Fruit fly (Drosophila melanogaster): ENCODE results near the gene CG3097.

Gene CG3097

DNA sequence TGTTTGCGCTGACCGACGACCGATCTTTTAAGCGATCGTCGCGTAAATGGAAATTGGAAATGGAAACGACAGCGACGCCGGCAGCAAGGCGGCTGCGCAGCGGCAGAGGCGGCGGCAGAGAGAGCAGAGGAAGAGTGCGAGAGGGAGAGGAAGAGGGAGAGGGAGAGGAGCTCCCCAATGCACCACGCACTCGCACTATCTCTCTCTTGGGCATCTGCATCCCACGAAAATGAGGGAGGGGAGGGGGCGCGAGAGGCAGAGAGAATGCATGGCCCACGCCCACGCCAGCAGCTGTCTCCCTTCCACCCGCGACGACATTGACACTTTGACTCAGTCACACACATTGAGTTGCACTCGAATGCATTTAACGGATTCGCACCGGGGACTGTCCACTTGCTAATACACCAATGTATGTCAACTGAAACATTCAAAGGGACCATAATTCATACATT lies at the start of gene CG3097:
CG3097 (minus strand) TSS at position 51 of the 452 bp plus-strand sequence.
- TF ChIP-seq ttk (optimal IDR thresholded peaks at IDR 0.05) (no peak), insv (optimal IDR thresholded peaks at IDR 0.05) (no peak), Sin3A (optimal IDR thresholded peaks at IDR 0.05) (no peak), Myc (optimal IDR thresholded peaks at IDR 0.05) (no peak), psq (optimal IDR thresholded peaks at IDR 0.05) (no peak), h (optimal IDR thresholded peaks at IDR 0.05) (no peak)

DNA sequence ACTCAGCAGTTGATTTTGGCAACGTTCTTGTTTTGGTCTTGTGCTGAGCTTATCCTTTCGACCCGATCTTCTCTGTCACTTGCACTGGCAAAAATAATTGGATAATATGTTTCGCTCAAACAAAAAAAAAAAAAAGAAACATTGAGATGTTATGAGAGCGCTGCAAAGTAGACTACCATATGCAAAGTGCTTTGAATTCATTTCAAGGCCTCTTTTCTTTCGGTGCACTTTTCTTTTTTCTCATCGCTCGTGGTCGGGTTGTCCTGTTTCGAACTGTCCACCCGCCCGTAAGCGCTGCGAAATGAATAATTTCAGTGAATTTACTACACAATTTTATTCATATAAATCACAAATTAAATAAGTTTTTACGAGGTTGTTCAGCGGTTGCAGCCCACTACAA lies 49.4 kb upstream of the CG3097 start:
- TF ChIP-seq Sin3A (optimal IDR thresholded peaks at IDR 0.05) (no peak), Myc (optimal IDR thresholded peaks at IDR 0.05) (no peak), insv (optimal IDR thresholded peaks at IDR 0.05) (no peak), psq (optimal IDR thresholded peaks at IDR 0.05) (no peak), ttk (optimal IDR thresholded peaks at IDR 0.05) (no peak), h (optimal IDR thresholded peaks at IDR 0.05) (no peak)

DNA sequence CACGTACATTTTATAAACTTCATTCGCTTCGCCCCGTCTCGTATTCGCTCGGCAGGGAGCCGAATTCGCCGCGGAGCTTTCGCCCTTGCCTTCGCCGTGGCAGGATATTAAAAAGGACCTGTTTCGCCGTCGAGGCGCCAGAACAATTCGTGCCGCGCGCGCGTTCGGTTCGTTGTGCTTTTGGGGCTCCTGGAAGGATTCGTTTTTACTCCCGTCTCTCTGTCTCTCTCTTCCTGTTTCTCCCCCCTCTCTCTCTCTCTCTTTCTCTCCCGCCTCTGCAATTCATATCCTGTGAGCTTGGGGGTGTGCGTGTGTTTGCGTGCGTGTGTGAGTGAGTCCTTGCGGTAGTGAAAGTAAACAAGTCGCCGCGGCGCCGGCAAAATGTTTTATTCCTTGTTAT lies 47.8 kb upstream of the CG3097 start, which contains the start of gene CG15765:
CG15765 (plus strand) TSS at position 132 of the 400 bp plus-strand sequence.
- TF ChIP-seq h (optimal IDR thresholded peaks at IDR 0.05), result no peak
- no peak for TF ChIP-seq insv (optimal IDR thresholded peaks at IDR 0.05)
- TF ChIP-seq psq (optimal IDR thresholded peaks at IDR 0.05), result no peak
- no peak for TF ChIP-seq Sin3A (optimal IDR thresholded peaks at IDR 0.05)
- no peak for TF ChIP-seq Myc (optimal IDR thresholded peaks at IDR 0.05)
- TF ChIP-seq ttk (optimal IDR thresholded peaks at IDR 0.05), result no peak

DNA sequence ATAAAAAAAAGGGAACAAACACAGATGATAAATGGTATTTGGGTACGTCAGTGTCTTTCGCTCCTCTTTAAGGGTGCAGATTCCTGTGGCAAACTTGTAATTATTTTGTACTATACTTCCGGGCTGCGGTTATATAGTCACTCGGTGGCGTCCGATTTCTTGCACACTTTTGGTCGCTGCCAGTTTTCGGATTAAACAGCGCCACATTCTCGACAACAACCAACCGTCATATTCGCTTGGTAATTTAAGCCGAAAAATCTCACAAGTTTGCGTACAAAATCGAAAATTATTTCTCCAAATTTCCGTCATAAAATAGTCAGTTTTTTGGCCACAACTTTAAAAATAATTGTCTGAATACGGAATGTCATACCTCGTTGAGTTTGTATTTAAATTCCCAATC lies 46.6 kb upstream of the CG3097 start:
- TF ChIP-seq psq (optimal IDR thresholded peaks at IDR 0.05) (no peak), h (optimal IDR thresholded peaks at IDR 0.05) (no peak), Myc (optimal IDR thresholded peaks at IDR 0.05) (no peak), insv (optimal IDR thresholded peaks at IDR 0.05) (no peak)

DNA sequence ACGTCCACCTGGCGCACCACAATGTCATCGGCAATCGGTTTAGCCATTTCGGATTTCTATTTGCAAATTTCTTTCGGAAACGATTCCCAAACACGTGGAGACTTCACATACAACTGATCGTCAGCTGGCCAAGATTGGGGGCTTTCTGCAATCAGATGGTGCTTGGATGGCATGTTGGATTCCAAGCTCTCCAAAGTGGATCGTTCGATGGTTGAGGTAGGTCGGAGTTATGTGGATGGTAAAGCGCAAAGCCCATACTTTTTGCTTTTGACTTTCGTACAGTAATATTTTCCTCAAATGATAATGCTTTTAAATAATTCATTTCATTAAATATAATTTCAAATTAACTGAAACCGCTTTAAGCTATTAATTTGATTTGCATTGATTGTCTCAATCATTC lies 45.1 kb upstream of the CG3097 start, which contains the start of gene AgmNAT:
AgmNAT (minus strand) TSS at position 101 of the 400 bp plus-strand sequence.
- TF ChIP-seq Myc (optimal IDR thresholded peaks at IDR 0.05) (no peak), psq (optimal IDR thresholded peaks at IDR 0.05) (no peak), h (optimal IDR thresholded peaks at IDR 0.05) (no peak), insv (optimal IDR thresholded peaks at IDR 0.05) (no peak), Sin3A (optimal IDR thresholded peaks at IDR 0.05) (no peak), ttk (optimal IDR thresholded peaks at IDR 0.05) (no peak)

DNA sequence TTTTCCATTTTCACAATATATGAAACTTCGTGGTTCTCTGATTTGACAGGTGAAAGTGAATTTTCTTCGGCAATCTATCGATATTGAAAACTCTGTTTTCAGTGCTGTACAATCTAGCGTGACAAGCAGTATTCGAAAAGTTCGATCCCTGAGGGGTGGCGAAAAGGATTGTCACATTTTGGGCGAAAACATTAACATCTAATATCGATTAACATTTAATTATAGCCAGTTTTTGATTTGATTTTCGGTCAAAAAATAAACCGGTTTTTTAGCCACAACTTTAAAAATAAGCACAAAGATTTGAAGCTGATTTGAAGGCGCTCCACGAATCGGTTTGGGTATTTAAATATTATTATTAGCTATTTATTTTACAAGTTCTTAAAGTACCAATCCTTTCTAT lies 42.3 kb upstream of the CG3097 start, which contains the start of gene CG44329:
CG44329 (minus strand) TSS at position 101 of the 400 bp plus-strand sequence.
- TF ChIP-seq psq (optimal IDR thresholded peaks at IDR 0.05) (no peak), insv (optimal IDR thresholded peaks at IDR 0.05) (no peak), h (optimal IDR thresholded peaks at IDR 0.05) (no peak)

DNA sequence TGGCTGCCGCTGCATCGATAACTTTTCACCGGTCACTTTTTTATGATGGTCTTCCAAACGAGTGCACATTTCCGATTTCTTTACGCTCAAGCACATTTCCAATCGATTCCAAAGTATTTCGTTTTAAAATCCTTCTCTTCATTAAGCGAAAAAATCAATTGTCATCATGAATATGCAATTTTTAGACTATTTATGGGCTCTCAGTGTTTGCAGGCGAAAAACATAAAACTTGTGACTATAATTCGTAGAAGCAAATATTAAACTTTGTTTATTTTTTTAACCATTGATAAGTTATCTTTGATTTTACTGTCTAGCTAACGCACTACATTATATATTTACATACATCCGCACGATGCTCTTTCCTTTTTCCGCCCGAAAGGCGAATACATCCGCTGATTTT lies 38.1 kb upstream of the CG3097 start, which contains the start of gene Prosbeta2R1:
Prosbeta2R1 (plus strand) TSS at position 301 of the 400 bp plus-strand sequence.
- no peak for TF ChIP-seq ttk (optimal IDR thresholded peaks at IDR 0.05)

DNA sequence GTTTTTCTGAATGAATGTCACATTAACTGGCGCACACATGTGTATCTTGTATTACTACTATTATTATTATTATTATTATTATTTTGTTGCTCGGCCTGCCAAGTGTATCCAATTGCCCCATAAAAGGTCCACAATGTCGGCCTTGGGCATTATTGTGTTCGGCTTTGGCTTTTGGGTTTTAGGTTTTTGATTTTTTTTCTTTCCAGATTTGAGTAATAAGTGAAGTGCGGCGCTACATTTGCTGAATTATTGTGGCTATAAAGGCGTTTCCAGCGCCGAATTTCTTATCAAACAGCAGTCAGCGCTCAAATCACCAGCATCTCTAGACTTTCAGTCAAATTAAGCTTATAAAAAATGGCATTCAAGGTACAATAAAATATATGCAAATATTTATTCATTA lies 33.8 kb upstream of the CG3097 start, which contains the start of gene Cpr5C:
Cpr5C (plus strand) TSS at position 301 of the 400 bp plus-strand sequence.
- TF ChIP-seq psq (optimal IDR thresholded peaks at IDR 0.05) (no peak), insv (optimal IDR thresholded peaks at IDR 0.05) (no peak)

DNA sequence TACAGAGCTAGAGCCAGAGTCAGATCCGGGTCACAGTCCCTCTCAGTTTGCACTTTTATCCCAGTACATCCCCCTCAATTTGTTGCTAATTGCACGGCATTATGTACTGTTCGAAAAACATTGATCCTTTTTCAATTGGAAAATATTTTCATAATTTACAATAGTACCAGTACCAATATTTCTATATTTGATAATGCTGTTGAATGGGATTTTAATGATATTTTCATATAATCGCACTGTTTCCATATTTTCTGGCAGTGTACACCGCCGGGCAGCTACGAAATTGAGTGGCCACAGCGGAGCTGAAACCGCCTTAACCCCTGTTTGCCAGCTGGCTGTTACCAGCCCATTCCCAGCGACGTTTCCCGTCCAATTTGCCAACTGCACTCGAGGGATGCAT lies 30.1 kb upstream of the CG3097 start:
- TF ChIP-seq h (optimal IDR thresholded peaks at IDR 0.05) (no peak), Myc (optimal IDR thresholded peaks at IDR 0.05) (no peak), psq (optimal IDR thresholded peaks at IDR 0.05) (no peak), Sin3A (optimal IDR thresholded peaks at IDR 0.05) (no peak), ttk (optimal IDR thresholded peaks at IDR 0.05) (no peak), insv (optimal IDR thresholded peaks at IDR 0.05) (no peak)

DNA sequence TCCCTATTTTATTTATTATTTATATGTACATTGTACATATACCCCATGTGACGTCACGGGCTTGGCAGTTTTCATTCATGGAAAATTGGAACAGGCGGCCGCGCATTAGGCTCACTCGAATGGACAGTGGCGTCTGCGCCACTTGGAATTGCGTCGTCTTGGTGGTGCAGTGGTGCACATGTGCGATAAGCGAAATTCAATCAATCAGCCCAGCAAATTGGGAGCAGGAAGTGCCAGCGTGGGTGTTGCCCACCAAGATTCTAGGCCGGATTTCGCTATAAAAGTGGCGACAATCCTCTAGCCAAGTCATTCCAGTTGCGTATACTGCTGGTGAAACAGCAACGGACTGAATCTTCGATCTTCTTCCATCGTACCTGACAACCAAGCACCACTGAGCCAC lies 21.3 kb upstream of the CG3097 start, which contains the start of gene CG12239:
CG12239 (plus strand) TSS at position 301 of the 400 bp plus-strand sequence.
- no peak for TF ChIP-seq h (optimal IDR thresholded peaks at IDR 0.05)
- no peak for TF ChIP-seq Myc (optimal IDR thresholded peaks at IDR 0.05)
- no peak for TF ChIP-seq ttk (optimal IDR thresholded peaks at IDR 0.05)
- TF ChIP-seq insv (optimal IDR thresholded peaks at IDR 0.05), result no peak
- no peak for TF ChIP-seq Sin3A (optimal IDR thresholded peaks at IDR 0.05)
- no peak for TF ChIP-seq psq (optimal IDR thresholded peaks at IDR 0.05)

DNA sequence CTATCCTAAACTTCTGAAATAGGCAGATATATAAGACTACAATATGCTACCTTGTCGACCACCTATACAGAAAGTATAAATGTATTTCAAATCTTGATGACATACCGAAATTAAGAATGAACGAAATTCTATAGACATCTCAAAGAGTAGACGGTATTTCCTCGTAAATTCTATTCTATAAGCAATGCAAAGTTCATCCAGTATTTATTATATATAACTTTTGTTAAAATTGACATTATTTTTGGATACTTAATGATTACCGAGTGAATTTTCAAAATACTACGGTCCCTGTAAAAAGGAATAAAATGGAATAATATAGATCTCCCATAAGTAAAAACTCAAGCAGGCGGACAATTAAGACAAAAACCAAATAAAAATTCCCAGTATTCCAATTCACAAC lies 18.6 kb upstream of the CG3097 start, which contains the start of gene CG15767:
CG15767 (plus strand) TSS at position 301 of the 400 bp plus-strand sequence.
- TF ChIP-seq ttk (optimal IDR thresholded peaks at IDR 0.05), result no peak
- no peak for TF ChIP-seq Myc (optimal IDR thresholded peaks at IDR 0.05)
- no peak for TF ChIP-seq insv (optimal IDR thresholded peaks at IDR 0.05)
- no peak for TF ChIP-seq psq (optimal IDR thresholded peaks at IDR 0.05)

DNA sequence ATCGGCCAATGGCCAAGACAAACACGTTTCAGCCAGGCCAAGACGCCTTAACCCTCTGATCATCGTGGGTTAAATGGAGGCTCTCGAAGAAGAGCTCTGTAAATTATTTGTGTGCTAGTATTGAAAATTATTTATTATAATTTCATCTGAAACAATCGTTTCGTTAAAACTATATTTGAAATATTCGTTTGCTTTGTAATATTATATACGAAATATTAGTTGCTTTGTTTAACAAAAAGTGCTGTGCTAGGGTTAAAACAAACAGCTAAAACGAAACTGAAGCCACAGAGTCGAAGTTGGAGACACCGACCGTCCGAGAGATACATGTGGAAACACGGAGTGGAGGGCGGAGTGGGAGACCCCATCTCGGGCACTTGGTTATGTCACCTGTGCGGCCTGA lies 16.0 kb upstream of the CG3097 start:
- TF ChIP-seq ttk (optimal IDR thresholded peaks at IDR 0.05) (no peak), h (optimal IDR thresholded peaks at IDR 0.05) (no peak), insv (optimal IDR thresholded peaks at IDR 0.05) (no peak), Myc (optimal IDR thresholded peaks at IDR 0.05) (no peak), psq (optimal IDR thresholded peaks at IDR 0.05) (no peak), Sin3A (optimal IDR thresholded peaks at IDR 0.05) (no peak)

DNA sequence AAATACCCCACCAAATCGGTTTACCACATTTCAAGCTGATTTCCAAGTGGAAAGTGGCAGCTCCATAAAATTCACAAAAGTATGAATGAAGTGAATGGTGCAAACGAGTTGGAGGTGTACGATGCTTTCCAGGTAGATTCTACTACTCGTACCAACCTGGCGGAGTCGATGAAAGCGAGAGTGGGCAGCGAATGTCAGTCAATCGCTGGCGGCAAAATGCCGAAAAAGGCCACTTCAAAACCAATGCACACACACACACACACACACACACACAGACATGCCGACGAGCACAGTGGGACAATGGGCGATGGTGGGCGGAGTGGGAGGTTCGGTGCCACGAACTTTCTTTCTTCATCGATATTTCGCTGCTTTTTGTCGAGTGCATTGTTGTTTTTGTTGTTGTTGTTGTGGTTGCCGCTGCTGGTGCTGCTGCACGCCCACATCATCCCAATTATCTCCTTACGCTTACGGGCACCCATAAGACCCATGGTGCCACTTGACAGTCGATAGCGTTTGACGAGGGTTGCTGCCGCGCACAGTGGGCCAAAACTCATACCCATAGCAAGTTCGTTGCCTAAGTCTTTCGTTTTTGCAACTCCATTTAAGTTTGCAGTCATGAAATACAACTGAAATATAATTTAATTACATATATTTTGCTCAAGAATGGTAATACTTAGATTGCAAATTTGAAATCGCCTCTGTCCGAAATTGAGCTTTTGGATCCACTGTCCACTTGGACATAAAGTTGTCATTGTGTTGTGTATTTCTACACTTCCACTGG lies 12.9 kb upstream of the CG3097 start:
- TF ChIP-seq h (optimal IDR thresholded peaks at IDR 0.05) (no peak), insv (optimal IDR thresholded peaks at IDR 0.05) (no peak), Myc (optimal IDR thresholded peaks at IDR 0.05) (no peak), ttk (optimal IDR thresholded peaks at IDR 0.05) (no peak), psq (optimal IDR thresholded peaks at IDR 0.05) (no peak), Sin3A (optimal IDR thresholded peaks at IDR 0.05) (no peak)

All from Kc167 (cell line).